Fruit fly (Drosophila melanogaster) whole organism, embryonic: ENCODE results near the gene Son.
A peak's percentile ranks its signal among the peaks of the same experiment; 100 is the strongest.

Experiments used
- B-H2 ChIP-seq: fragments of 200-800 bp; sonication (Bioruptor generic); optimal IDR thresholded peaks from 2 replicates; lab custom pipeline; 2018; ENCODE audit warnings: missing biosample characterization, mild to moderate bottlenecking, missing genetic modification characterization
- CG10267 ChIP-seq: fragments of 200-800 bp; sonication (Bioruptor generic); optimal IDR thresholded peaks from 2 replicates; lab custom pipeline; 2018; ENCODE audit warnings: missing biosample characterization, mild to moderate bottlenecking, missing genetic modification characterization, moderate library complexity
- CG11504 ChIP-seq: fragments of 200-800 bp; sonication (Bioruptor generic); optimal IDR thresholded peaks from 3 replicates; lab custom pipeline; 2019; ENCODE audit warnings: missing biosample characterization, mild to moderate bottlenecking, missing genetic modification characterization, moderate library complexity
- CG12744 ChIP-seq: fragments of 200-800 bp; sonication (Bioruptor generic); optimal IDR thresholded peaks from 2 replicates; lab custom pipeline; 2016; ENCODE audit warnings: missing biosample characterization, missing genetic modification characterization
- CG2202 ChIP-seq: fragments of 200-800 bp; sonication (Bioruptor generic); optimal IDR thresholded peaks from 2 replicates; lab custom pipeline; 2018; ENCODE audit warnings: missing biosample characterization, mild to moderate bottlenecking, missing genetic modification characterization
- CG31224 ChIP-seq: fragments of 200-800 bp; sonication (Bioruptor generic); IDR thresholded peaks from 2 replicates; pipeline ENCODE4 v1.3.6; 2022; ENCODE audit warnings: missing biosample characterization, missing genetic modification characterization
- CG31441 ChIP-seq: fragments of 200-800 bp; sonication (Bioruptor generic); IDR thresholded peaks from 2 replicates; pipeline ENCODE4 v1.3.6; 2022; ENCODE audit warnings: missing biosample characterization, missing genetic modification characterization
- CG3163 ChIP-seq: fragments of 200-800 bp; sonication (Bioruptor generic); optimal IDR thresholded peaks from 3 replicates; lab custom pipeline; 2016; ENCODE audit warnings: missing biosample characterization, missing genetic modification characterization
- CG33557 ChIP-seq: fragments of 200-800 bp; sonication (Bioruptor generic); optimal IDR thresholded peaks from 2 replicates; lab custom pipeline; 2019; ENCODE audit warnings: missing biosample characterization, mild to moderate bottlenecking, missing genetic modification characterization, moderate library complexity
- CG3407 ChIP-seq: fragments of 200-800 bp; sonication (Bioruptor generic); optimal IDR thresholded peaks from 2 replicates; lab custom pipeline; 2018; ENCODE audit warnings: missing biosample characterization, mild to moderate bottlenecking, missing genetic modification characterization
- CG4730 ChIP-seq: fragments of 200-800 bp; sonication (Bioruptor generic); IDR thresholded peaks from 2 replicates; pipeline ENCODE4 v1.3.6; 2022; ENCODE audit warnings: missing biosample characterization, missing genetic modification characterization
- CG5953 ChIP-seq: fragments of 200-800 bp; sonication (Bioruptor generic); IDR thresholded peaks from 2 replicates; pipeline ENCODE4 v1.3.6; 2022; ENCODE audit warnings: missing biosample characterization, missing genetic modification characterization
- CG7745 ChIP-seq: fragments of 200-800 bp; sonication (Bioruptor generic); optimal IDR thresholded peaks from 2 replicates; lab custom pipeline; 2018; ENCODE audit warnings: missing biosample characterization, mild to moderate bottlenecking, missing genetic modification characterization, moderate library complexity
- CG7963 ChIP-seq: fragments of 200-800 bp; sonication (Bioruptor generic); IDR thresholded peaks from 3 replicates; pipeline ENCODE4 v1.3.6; 2022; ENCODE audit warnings: missing biosample characterization, missing genetic modification characterization; ENCODE audit not compliant: partially characterized antibody
- CG8924 ChIP-seq: fragments of 200-800 bp; optimal IDR thresholded peaks from 3 replicates; lab custom pipeline; 2019; ENCODE audit warnings: missing biosample characterization, mild to moderate bottlenecking, missing genetic modification characterization, moderate library complexity
- CG9797 ChIP-seq: fragments of 200-800 bp; sonication (Bioruptor generic); optimal IDR thresholded peaks from 3 replicates; lab custom pipeline; 2018; ENCODE audit warnings: missing biosample characterization, mild to moderate bottlenecking, missing genetic modification characterization
- Dad ChIP-seq: fragments of 200-800 bp; sonication (Bioruptor generic); optimal IDR thresholded peaks from 3 replicates; lab custom pipeline; 2016; ENCODE audit warnings: missing biosample characterization, missing genetic modification characterization
- Dip3 ChIP-seq: fragments of 200-800 bp; sonication (Bioruptor generic); optimal IDR thresholded peaks from 3 replicates; lab custom pipeline; 2016; ENCODE audit warnings: missing biosample characterization, missing genetic modification characterization
- Drgx ChIP-seq: fragments of 200-800 bp; sonication (Bioruptor generic); IDR thresholded peaks from 2 replicates; pipeline ENCODE4 v1.3.6; 2022; ENCODE audit warnings: missing biosample characterization, missing genetic modification characterization
- Hsf ChIP-seq: fragments of 200-800 bp; sonication (Bioruptor generic); optimal IDR thresholded peaks from 3 replicates; lab custom pipeline; 2016; ENCODE audit warnings: missing biosample characterization, missing genetic modification characterization
- Lim3 ChIP-seq: fragments of 200-800 bp; sonication (Bioruptor generic); IDR thresholded peaks from 2 replicates; pipeline ENCODE4 v1.3.6; 2022; ENCODE audit warnings: missing biosample characterization, missing genetic modification characterization
- Meics ChIP-seq: fragments of 200-800 bp; sonication (Bioruptor generic); optimal IDR thresholded peaks from 2 replicates; lab custom pipeline; 2017; ENCODE audit warnings: missing biosample characterization, mild to moderate bottlenecking, missing genetic modification characterization
- Mrtf ChIP-seq: fragments of 200-800 bp; sonication (Bioruptor generic); IDR thresholded peaks from 3 replicates; pipeline ENCODE4 v1.3.6; 2022; ENCODE audit warnings: missing biosample characterization, missing genetic modification characterization
- PHDP ChIP-seq: fragments of 200-800 bp; sonication (Bioruptor generic); optimal IDR thresholded peaks from 3 replicates; lab custom pipeline; 2018; ENCODE audit warnings: missing biosample characterization, mild to moderate bottlenecking, missing genetic modification characterization, moderate library complexity
- Six4 ChIP-seq: fragments of 200-800 bp; sonication (Bioruptor generic); optimal IDR thresholded peaks from 2 replicates; lab custom pipeline; 2016; ENCODE audit warnings: missing biosample characterization, missing genetic modification characterization
- Trl ChIP-seq, 3 experiments: fragments of >200 bp in 2 of 3; fragments of 200-800 bp in 1 of 3; sonication (Bioruptor generic) in 1 of 3; optimal IDR thresholded peaks; 2 replicates in 1 of 3; 3 replicates in 2 of 3; lab custom pipeline; 2016 to 2017; ENCODE audit warnings: missing biosample characterization in 1 of 3, missing genetic modification characterization in 1 of 3
- YL-1 ChIP-seq: fragments of 200-800 bp; sonication (Bioruptor generic); optimal IDR thresholded peaks from 3 replicates; lab custom pipeline; 2017; ENCODE audit warnings: missing biosample characterization, mild to moderate bottlenecking, missing genetic modification characterization
- aop ChIP-seq: fragments of 200-800 bp; sonication (Bioruptor generic); IDR thresholded peaks from 2 replicates; pipeline ENCODE4 v1.3.6; 2022; ENCODE audit warnings: missing biosample characterization, missing genetic modification characterization
- bbx ChIP-seq: fragments of 200-800 bp; sonication (Bioruptor generic); IDR thresholded peaks from 2 replicates; pipeline ENCODE4 v1.3.6; 2022; ENCODE audit warnings: missing biosample characterization, missing genetic modification characterization; ENCODE audit not compliant: partially characterized antibody
- dan ChIP-seq: fragments of 200-800 bp; sonication (Bioruptor generic); IDR thresholded peaks from 2 replicates; pipeline ENCODE4 v1.3.6; 2022; ENCODE audit warnings: missing biosample characterization, missing genetic modification characterization
- eyg ChIP-seq: fragments of 200-800 bp; sonication (Bioruptor generic); optimal IDR thresholded peaks from 3 replicates; lab custom pipeline; 2016; ENCODE audit warnings: missing biosample characterization, missing genetic modification characterization
- fru ChIP-seq: fragments of >200 bp; optimal IDR thresholded peaks from 2 replicates; lab custom pipeline; 2017
- gcm2 ChIP-seq: fragments of 200-800 bp; sonication (Bioruptor generic); optimal IDR thresholded peaks from 2 replicates; lab custom pipeline; 2016; ENCODE audit warnings: missing biosample characterization, missing genetic modification characterization
- kah ChIP-seq: fragments of 200-800 bp; sonication (Bioruptor generic); optimal IDR thresholded peaks from 2 replicates; lab custom pipeline; 2018; ENCODE audit warnings: missing biosample characterization, mild to moderate bottlenecking, missing genetic modification characterization
- kay ChIP-seq: fragments of 200-800 bp; sonication (Bioruptor generic); optimal IDR thresholded peaks from 2 replicates; lab custom pipeline; 2016; ENCODE audit warnings: missing biosample characterization, missing genetic modification characterization
- lbe ChIP-seq: fragments of 200-800 bp; sonication (Bioruptor generic); optimal IDR thresholded peaks from 2 replicates; lab custom pipeline; 2016; ENCODE audit warnings: missing biosample characterization, mild to moderate bottlenecking, missing genetic modification characterization
- nau ChIP-seq: fragments of 200-800 bp; sonication (Bioruptor generic); optimal IDR thresholded peaks from 3 replicates; lab custom pipeline; 2017; ENCODE audit warnings: missing biosample characterization, mild to moderate bottlenecking, missing genetic modification characterization, missing genetic modification reagents
- odd ChIP-seq: fragments of 200-800 bp; sonication (Bioruptor generic); optimal IDR thresholded peaks from 2 replicates; lab custom pipeline; 2017; ENCODE audit warnings: missing biosample characterization, mild to moderate bottlenecking, missing genetic modification characterization
- rib ChIP-seq: fragments of 200-800 bp; sonication (Bioruptor generic); IDR thresholded peaks from 2 replicates; pipeline ENCODE4 v1.3.6; 2022; ENCODE audit warnings: missing biosample characterization, missing genetic modification characterization
- sd ChIP-seq: fragments of 200-800 bp; sonication (Bioruptor generic); optimal IDR thresholded peaks from 3 replicates; lab custom pipeline; 2018; ENCODE audit warnings: missing biosample characterization, mild to moderate bottlenecking, missing genetic modification characterization, moderate library complexity
- ssp ChIP-seq: fragments of 200-800 bp; sonication (Bioruptor generic); IDR thresholded peaks from 2 replicates; pipeline ENCODE4 v1.3.6; 2022; ENCODE audit warnings: missing biosample characterization, missing genetic modification characterization
- unc-4 ChIP-seq: fragments of 200-800 bp; sonication (Bioruptor generic); IDR thresholded peaks from 2 replicates; pipeline ENCODE4 v1.3.6; 2022; ENCODE audit warnings: missing biosample characterization, missing genetic modification characterization; ENCODE audit not compliant: partially characterized antibody
- z ChIP-seq: fragments of 200-800 bp; sonication (Bioruptor generic); IDR thresholded peaks from 3 replicates; pipeline ENCODE4 v1.3.6; 2022; ENCODE audit warnings: missing biosample characterization, missing genetic modification characterization
- zen2 ChIP-seq: fragments of 200-800 bp; sonication (Bioruptor generic); IDR thresholded peaks from 3 replicates; pipeline ENCODE4 v1.3.6; 2022; ENCODE audit warnings: missing biosample characterization, missing genetic modification characterization; ENCODE audit not compliant: partially characterized antibody

Gene Son

DNA sequence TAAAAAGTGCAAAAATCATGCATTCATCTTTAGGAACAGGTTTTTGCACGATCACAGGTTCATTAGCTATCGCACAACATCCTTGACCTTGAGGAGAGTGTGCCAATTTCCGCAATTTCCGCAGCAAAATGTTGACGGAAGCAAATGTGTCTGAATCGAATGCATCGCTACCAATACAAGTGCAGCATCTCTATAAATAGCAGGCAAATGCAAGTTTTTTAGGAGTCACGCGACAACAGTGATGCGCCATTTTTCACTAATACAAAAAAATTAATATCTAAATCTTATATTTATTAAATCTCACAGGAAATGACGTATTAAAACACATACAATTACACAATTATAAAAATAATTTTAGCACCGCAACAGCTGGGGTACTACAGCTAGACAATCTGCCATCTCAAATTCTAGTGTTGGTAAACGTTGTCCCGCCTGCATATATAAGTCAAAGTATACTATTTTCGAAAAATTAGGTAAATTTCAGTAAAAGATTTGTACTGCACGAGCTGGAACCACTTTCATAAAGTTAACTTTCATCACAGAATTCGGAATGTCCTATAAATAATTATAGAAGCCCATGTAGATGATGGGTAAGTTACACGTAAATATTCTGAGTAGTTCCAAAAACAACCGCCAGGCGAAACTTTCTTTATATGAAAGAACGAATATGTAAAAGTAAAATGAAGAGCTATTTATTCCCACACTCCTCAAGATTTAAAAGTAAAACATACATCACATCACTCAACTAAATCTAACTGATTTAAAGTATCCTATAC is 3.8 kb upstream of the Son start, which contains the start of gene CG9399 (continued):
- peak; percentile 97 for TF ChIP-seq CG3407 (GFP tag; lab: Kevin White, UChicago)
- TF ChIP-seq gcm2 (GFP tag; lab: Kevin White, UChicago): peak; percentile 96
- TF ChIP-seq Trl (optimal IDR thresholded peaks at IDR 0.05; lab: Kevin White, UChicago): peak in 1 of 2 experiments; percentile 85
- TF ChIP-seq Trl (GFP tag; optimal IDR thresholded peaks at IDR 0.05; lab: Kevin White, UChicago): peak; percentile 91
- TF ChIP-seq nau: peak; percentile 93
- TF ChIP-seq PHDP (tag; lab: Kevin White, UChicago): peak; percentile 97
- peak; percentile 96 for TF ChIP-seq aop (GFP tag; lab: Robert Waterston, UW)
- TF ChIP-seq unc-4 (GFP tag; lab: Robert Waterston, UW): no peak
- peak; percentile 94 for TF ChIP-seq kay (GFP tag; lab: Kevin White, UChicago)
- peak; percentile 97 for TF ChIP-seq CG8924 (tag; lab: Kevin White, UChicago)
- TF ChIP-seq CG12744 (GFP tag; lab: Kevin White, UChicago): peak; percentile 93
- peak; percentile 97 for TF ChIP-seq YL-1 (GFP tag; lab: Kevin White, UChicago)
- peak; percentile 93 for TF ChIP-seq Dip3 (GFP tag; lab: Kevin White, UChicago)
- peak; percentile 92 for TF ChIP-seq Dad (GFP tag; lab: Kevin White, UChicago)
- peak; percentile 94 for TF ChIP-seq Lim3 (GFP tag; lab: Robert Waterston, UW)
- TF ChIP-seq CG31224 (GFP tag; lab: Robert Waterston, UW): peak; percentile 91
- TF ChIP-seq B-H2: peak; percentile 94
- peak; percentile 99 for TF ChIP-seq CG31441 (GFP tag; lab: Robert Waterston, UW)
- TF ChIP-seq zen2 (GFP tag; lab: Robert Waterston, UW): no peak
- peak; percentile 84 for TF ChIP-seq sd
- TF ChIP-seq fru: no peak
- peak; percentile 99 for TF ChIP-seq CG10267 (tag; lab: Kevin White, UChicago)
- peak; percentile 95 for TF ChIP-seq Meics
- peak; percentile 88 for TF ChIP-seq rib
- peak; percentile 98 for TF ChIP-seq Hsf (GFP tag; lab: Kevin White, UChicago)
- TF ChIP-seq dan: peak; percentile 85
- TF ChIP-seq CG3163 (GFP tag; lab: Kevin White, UChicago): peak; percentile 71
- peak; percentile 97 for TF ChIP-seq CG4730 (GFP tag; lab: Robert Waterston, UW)
- peak; percentile 73 for TF ChIP-seq z (GFP tag; lab: Robert Waterston, UW)
- TF ChIP-seq Six4 (GFP tag; lab: Kevin White, UChicago): peak; percentile 95
- TF ChIP-seq eyg: peak; percentile 76
- TF ChIP-seq CG7963 (GFP tag; lab: Robert Waterston, UW): no peak
- TF ChIP-seq Mrtf (GFP tag; lab: Robert Waterston, UW): peak; percentile 98
- peak; percentile 44 for TF ChIP-seq bbx (GFP tag; lab: Robert Waterston, UW)
- peak; percentile 98 for TF ChIP-seq CG5953 (GFP tag; lab: Robert Waterston, UW)
- peak; percentile 93 for TF ChIP-seq CG33557 (GFP tag; lab: Kevin White, UChicago)
- TF ChIP-seq Drgx (GFP tag; lab: Robert Waterston, UW): peak; percentile 97
- peak; percentile 96 for TF ChIP-seq CG11504
- peak; percentile 95 for TF ChIP-seq CG2202
- TF ChIP-seq lbe (GFP tag; lab: Kevin White, UChicago): peak; percentile 95
- peak; percentile 89 for TF ChIP-seq CG7745 (tag; lab: Kevin White, UChicago)
- peak; percentile 93 for TF ChIP-seq ssp (GFP tag; lab: Robert Waterston, UW)
- TF ChIP-seq CG9797: peak; percentile 47
- peak; percentile 88 for TF ChIP-seq kah
- TF ChIP-seq odd (GFP tag; lab: Kevin White, UChicago): peak; percentile 94
